Fruit fly (Drosophila melanogaster) S2 (cell line): Measurements from ENCODE around the gene Scsalpha2.

Source experiments
- CG8478 ChIP-seq: fragments of >200 bp; optimal IDR thresholded peaks from 2 replicates; lab custom pipeline; 2018
- CTCF ChIP-seq, 2 experiments: fragments of >200 bp; optimal IDR thresholded peaks; 2 replicates each; lab custom pipeline; 2018

- TF ChIP-seq CG8478 (lab: Kevin White, UChicago) (no peak), CTCF (optimal IDR thresholded peaks at IDR 0.05; lab: Kevin White, UChicago) (no peak)
Measured at dm6 chr3R:19461218-19461526, 1.7 kb downstream of the Scsalpha2 start.
